Worm (Caenorhabditis elegans): ENCODE data around the gene F49H12.2.
A peak's percentile ranks its signal among the peaks of the same experiment; 100 is the strongest.

- TF ChIP-seq lin-11 (tag; optimal IDR thresholded peaks at IDR 0.05) (no peak), zip-5 (tag; optimal IDR thresholded peaks at IDR 0.05) (no peak), T23F11.4 (GFP tag; optimal IDR thresholded peaks at IDR 0.05) (no peak), ref-2 (tag; optimal IDR thresholded peaks at IDR 0.05) (no peak), nfya-1 (tag; optimal IDR thresholded peaks at IDR 0.05) (peak; percentile 51), ceh-6 (GFP tag; optimal IDR thresholded peaks at IDR 0.05) (no peak)
Measured at ce11 chrX:2090493-2090892, 5.4 kb downstream of the F49H12.2 start.
